Fruit fly (Drosophila melanogaster): ENCODE measurements around the gene COX8.
A peak's percentile ranks its signal among the peaks of the same experiment; 100 is the strongest.

Gene COX8

DNA sequence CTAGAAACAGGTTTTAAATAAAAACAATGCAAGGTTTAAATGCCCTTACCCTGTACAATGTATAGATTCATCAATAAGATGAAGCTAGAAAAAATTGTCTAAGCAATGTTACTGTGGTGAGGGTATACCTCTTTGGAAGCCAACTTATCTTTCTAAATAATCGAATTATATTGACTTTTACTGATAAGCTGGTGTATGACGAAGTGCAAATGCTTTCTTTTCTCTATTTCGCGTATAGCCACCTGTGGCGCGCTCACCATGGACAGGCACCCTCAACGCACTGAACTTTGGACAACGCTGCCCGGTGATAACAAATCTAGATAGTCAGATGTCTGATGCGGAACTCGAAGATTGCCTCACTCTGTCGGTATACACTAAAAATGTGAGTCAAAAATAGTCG is 37.3 kb downstream of the COX8 start (continued):
- TF ChIP-seq Mrtf (GFP tag; IDR thresholded peaks at IDR 0.05) (no peak), Camta (GFP tag; optimal IDR thresholded peaks at IDR 0.05) (no peak), zfh1 (GFP tag; IDR thresholded peaks at IDR 0.05) (peak; percentile 56; the same call in 2 of the 3 replicates), gce (GFP tag; IDR thresholded peaks at IDR 0.05) (no peak), Fer3 (tag; optimal IDR thresholded peaks at IDR 0.05) (peak; percentile 41), CG18262 (tag; optimal IDR thresholded peaks at IDR 0.05) (peak; percentile 5), CG6813 (GFP tag; optimal IDR thresholded peaks at IDR 0.05) (no peak), slou (GFP tag; optimal IDR thresholded peaks at IDR 0.05) (no peak), MBD-R2 (GFP tag; IDR thresholded peaks at IDR 0.05) (no peak), CG9215 (GFP tag; IDR thresholded peaks at IDR 0.05) (no peak), CG10366 (GFP tag; IDR thresholded peaks at IDR 0.05) (peak; percentile 34; the same call in 1 of the 2 replicates), CG11696 (GFP tag; IDR thresholded peaks at IDR 0.05) (no peak), sim (GFP tag; IDR thresholded peaks at IDR 0.05) (no peak), Lim3 (GFP tag; IDR thresholded peaks at IDR 0.05) (no peak), nmo (GFP tag; optimal IDR thresholded peaks at IDR 0.05) (no peak), disco-r (GFP tag; optimal IDR thresholded peaks at IDR 0.05) (no peak), BtbVII (GFP tag; optimal IDR thresholded peaks at IDR 0.05) (peak; percentile 5), Hr51 (GFP tag; optimal IDR thresholded peaks at IDR 0.05) (no peak), CG11504 (tag; optimal IDR thresholded peaks at IDR 0.05) (peak; percentile 32), pzg (GFP tag; optimal IDR thresholded peaks at IDR 0.05) (no peak), Hr3 (GFP tag; optimal IDR thresholded peaks at IDR 0.05) (no peak), Bgb (GFP tag; IDR thresholded peaks at IDR 0.05; ENCODE audit: partially characterized antibody) (no peak), ac (GFP tag; optimal IDR thresholded peaks at IDR 0.05) (no peak), Oli (tag; optimal IDR thresholded peaks at IDR 0.05) (no peak), btn (GFP tag; optimal IDR thresholded peaks at IDR 0.05) (no peak), CG2678 (tag; optimal IDR thresholded peaks at IDR 0.05) (peak; percentile 52), Nf-YC (tag; optimal IDR thresholded peaks at IDR 0.05) (no peak), tgo (GFP tag; IDR thresholded peaks at IDR 0.05) (peak; percentile 35; the same call in 1 of the 3 replicates), sens-2 (GFP tag; IDR thresholded peaks at IDR 0.05) (no peak), pan (optimal IDR thresholded peaks at IDR 0.05) (no peak), pan (GFP tag; optimal IDR thresholded peaks at IDR 0.05 in 1 of 2, IDR thresholded peaks at IDR 0.05 in 1 of 2) (peak in 1 of 2 experiments; percentile 47), CG2712 (tag; optimal IDR thresholded peaks at IDR 0.05) (no peak), CG2116 (GFP tag; optimal IDR thresholded peaks at IDR 0.05) (no peak), CG17361 (GFP tag; IDR thresholded peaks at IDR 0.05) (no peak), CG6272 (GFP tag; IDR thresholded peaks at IDR 0.05) (no peak), Max (GFP tag; optimal IDR thresholded peaks at IDR 0.05) (no peak), CG8478 (optimal IDR thresholded peaks at IDR 0.05) (no peak), Bteb2 (GFP tag; optimal IDR thresholded peaks at IDR 0.05) (no peak), Doc3 (GFP tag; IDR thresholded peaks at IDR 0.05; ENCODE audit: partially characterized antibody) (no peak), onecut (GFP tag; IDR thresholded peaks at IDR 0.05) (no peak), run (tag; optimal IDR thresholded peaks at IDR 0.05) (no peak), CG3995 (GFP tag; optimal IDR thresholded peaks at IDR 0.05) (no peak), HLH3B (GFP tag; IDR thresholded peaks at IDR 0.05) (peak; percentile 47; the same call in 1 of the 2 replicates), z (GFP tag; IDR thresholded peaks at IDR 0.05) (no peak), CG15514 (GFP tag; optimal IDR thresholded peaks at IDR 0.05) (peak; percentile 18), Meics (GFP tag; optimal IDR thresholded peaks at IDR 0.05) (no peak), org-1 (GFP tag; optimal IDR thresholded peaks at IDR 0.05) (no peak), Ssrp (tag; optimal IDR thresholded peaks at IDR 0.05) (no peak), yki (optimal IDR thresholded peaks at IDR 0.05) (no peak), D19A (tag; optimal IDR thresholded peaks at IDR 0.05) (peak; percentile 81), CG34224 (GFP tag; IDR thresholded peaks at IDR 0.05; ENCODE audit: partially characterized antibody) (no peak), CG7963 (GFP tag; IDR thresholded peaks at IDR 0.05; ENCODE audit: partially characterized antibody) (no peak)

Measured in whole organism, embryonic.